Worm (Caenorhabditis elegans): Measurements from ENCODE around the gene immp-1.
"Not testable (repeated sequence)": the region's sequence is repeated elsewhere in the genome, so short reads cannot be mapped to it uniquely, and the experiment has no call there.

Gene immp-1

ce11 chrIII:11781800-11782199 is 7.0 kb downstream of the immp-1 start, which contains the start of gene srd-74:
TSS of gene srd-74 (plus strand) at chrIII:11782100.
- TF ChIP-seq hlh-13 (GFP tag; optimal IDR thresholded peaks at IDR 0.05), result no peak
- TF ChIP-seq hlh-6 (tag; optimal IDR thresholded peaks at IDR 0.05), result no peak
- no peak for TF ChIP-seq elt-4 (tag; optimal IDR thresholded peaks at IDR 0.05)
- TF ChIP-seq ceh-22 (tag; optimal IDR thresholded peaks at IDR 0.05), result no peak
- no peak for TF ChIP-seq ceh-48 (tag; optimal IDR thresholded peaks at IDR 0.05)
- TF ChIP-seq ahr-1 (tag; optimal IDR thresholded peaks at IDR 0.05), result no peak
- TF ChIP-seq dmd-4 (tag; optimal IDR thresholded peaks at IDR 0.05; ENCODE audit: borderline replicate concordance), result no peak
- no peak for TF ChIP-seq ceh-34 (tag; optimal IDR thresholded peaks at IDR 0.05)
- no peak for TF ChIP-seq eyg-1 (tag; optimal IDR thresholded peaks at IDR 0.05)
- no peak for TF ChIP-seq ref-2 (tag; optimal IDR thresholded peaks at IDR 0.05)
- TF ChIP-seq tbx-7 (tag; optimal IDR thresholded peaks at IDR 0.05), result no peak
- TF ChIP-seq F13H6.1 (tag; optimal IDR thresholded peaks at IDR 0.05), result no peak
- TF ChIP-seq ceh-14 (tag; optimal IDR thresholded peaks at IDR 0.05), result no peak
- TF ChIP-seq elt-2 (tag; optimal IDR thresholded peaks at IDR 0.05), result no peak
- TF ChIP-seq lim-6 (tag; optimal IDR thresholded peaks at IDR 0.05), result no peak
- TF ChIP-seq K02D7.2 (tag; optimal IDR thresholded peaks at IDR 0.05), result no peak
- no peak for TF ChIP-seq ttx-3 (tag; optimal IDR thresholded peaks at IDR 0.05)
- TF ChIP-seq ceh-45 (GFP tag; IDR thresholded peaks at IDR 0.05), result no peak
- TF ChIP-seq ztf-16 (tag; optimal IDR thresholded peaks at IDR 0.05), result no peak
- TF ChIP-seq che-1 (tag; optimal IDR thresholded peaks at IDR 0.05), result no peak

- TF ChIP-seq syd-9 (tag; optimal IDR thresholded peaks at IDR 0.05) (no peak), hlh-15 (tag; optimal IDR thresholded peaks at IDR 0.05) (no peak), ceh-6 (GFP tag; optimal IDR thresholded peaks at IDR 0.05) (no peak), madf-2 (tag; optimal IDR thresholded peaks at IDR 0.05) (no peak), ceh-45 (GFP tag; IDR thresholded peaks at IDR 0.05) (no peak), ceh-2 (tag; optimal IDR thresholded peaks at IDR 0.05) (no peak), F13H6.1 (tag; optimal IDR thresholded peaks at IDR 0.05) (no peak), sox-2 (GFP tag; IDR thresholded peaks at IDR 0.05) (no peak), unc-86 (tag; optimal IDR thresholded peaks at IDR 0.05) (no peak), K02D7.2 (tag; optimal IDR thresholded peaks at IDR 0.05) (no peak), C38D4.7 (GFP tag; optimal IDR thresholded peaks at IDR 0.05) (no peak), pha-2 (tag; optimal IDR thresholded peaks at IDR 0.05) (no peak), ceh-24 (tag; optimal IDR thresholded peaks at IDR 0.05) (no peak), ref-2 (tag; optimal IDR thresholded peaks at IDR 0.05) (no peak), ceh-19 (GFP tag; optimal IDR thresholded peaks at IDR 0.05) (no peak), lin-11 (tag; optimal IDR thresholded peaks at IDR 0.05) (no peak), ama-1 (optimal IDR thresholded peaks at IDR 0.05) (no peak), sdc-2 (tag; optimal IDR thresholded peaks at IDR 0.05) (no peak)
Measured at ce11 chrIII:11785961-11786360, 11.2 kb downstream of the immp-1 start, which contains the start of gene tbx-38. TSS of gene tbx-38 (minus strand) at chrIII:11786061.

- TF ChIP-seq pha-4 (tag; optimal IDR thresholded peaks at IDR 0.05); unc-42 (tag; optimal IDR thresholded peaks at IDR 0.05); hlh-13 (GFP tag; optimal IDR thresholded peaks at IDR 0.05): not testable (repeated sequence)
Measured at ce11 chrIII:11787376-11787775, 12.6 kb downstream of the immp-1 start, which contains the start of gene C24H11.1. TSS of gene C24H11.1 (plus strand) at chrIII:11787676.

- no peak for TF ChIP-seq ceh-9 (tag; optimal IDR thresholded peaks at IDR 0.05)
- no peak for TF ChIP-seq sdc-2 (tag; optimal IDR thresholded peaks at IDR 0.05)
- TF ChIP-seq pha-2 (tag; optimal IDR thresholded peaks at IDR 0.05), result no peak
- no peak for TF ChIP-seq nhr-11 (tag; optimal IDR thresholded peaks at IDR 0.05)
- no peak for TF ChIP-seq che-1 (tag; optimal IDR thresholded peaks at IDR 0.05)
- no peak for TF ChIP-seq tbx-2 (tag; optimal IDR thresholded peaks at IDR 0.05)
- TF ChIP-seq ceh-18 (tag; optimal IDR thresholded peaks at IDR 0.05), result no peak
- no peak for TF ChIP-seq rnt-1 (tag; optimal IDR thresholded peaks at IDR 0.05)
- TF ChIP-seq ceh-14 (tag; optimal IDR thresholded peaks at IDR 0.05), result no peak
- no peak for TF ChIP-seq gmeb-2 (tag; optimal IDR thresholded peaks at IDR 0.05)
- TF ChIP-seq ceh-2 (tag; optimal IDR thresholded peaks at IDR 0.05), result no peak
- no peak for TF ChIP-seq unc-3 (GFP tag; conservative IDR thresholded peaks at IDR 0.05)
- no peak for TF ChIP-seq unc-3 (tag; optimal IDR thresholded peaks at IDR 0.05)
- TF ChIP-seq eyg-1 (tag; optimal IDR thresholded peaks at IDR 0.05), result no peak
- TF ChIP-seq pax-1 (tag; optimal IDR thresholded peaks at IDR 0.05), result no peak
- TF ChIP-seq fkh-10 (GFP tag; optimal IDR thresholded peaks at IDR 0.05), result no peak
- TF ChIP-seq hlh-13 (GFP tag; optimal IDR thresholded peaks at IDR 0.05), result no peak
- TF ChIP-seq lim-6 (tag; optimal IDR thresholded peaks at IDR 0.05), result no peak
Measured at ce11 chrIII:11789480-11789879, 14.7 kb downstream of the immp-1 start.

Data from whole organism, late embryonic.